Worm (Caenorhabditis elegans) whole organism, L4/young adult: ENCODE results near the gene ZC477.7.

Experiments
- W03F9.2 ChIP-seq: fragments of 150-350 bp; optimal IDR thresholded peaks from 2 replicates; lab custom pipeline; 2014; ENCODE audit warnings: missing biosample characterization, missing genetic modification characterization
- him-1 ChIP-seq: sonication (generic microtip); optimal IDR thresholded peaks from 2 replicates; lab custom pipeline; 2016; ENCODE audit warnings: missing genotype, missing genetic modification reagents, missing genetic modification characterization, missing compliant biosample characterization

- TF ChIP-seq him-1 (no peak), W03F9.2 (tag; lab: Kevin White, UChicago) (no peak)
Measured at ce11 chrIV:7096097-7096496, 15.2 kb downstream of the ZC477.7 start.
